Worm (Caenorhabditis elegans) whole organism, young adult: ENCODE measurements around the gene F20D12.12.

Source experiments
- B0261.1 ChIP-seq: sonication (generic microtip); optimal IDR thresholded peaks from 2 replicates; lab custom pipeline; 2016; ENCODE audit warnings: mild to moderate bottlenecking, missing genetic modification characterization, moderate library complexity, missing compliant biosample characterization
- F10E7.11 ChIP-seq: sonication (generic microtip); optimal IDR thresholded peaks from 2 replicates; lab custom pipeline; 2017; ENCODE audit warnings: mild to moderate bottlenecking, missing genetic modification characterization, moderate library complexity, missing compliant biosample characterization
- F37B4.10 ChIP-seq: fragments of 200-800 bp; sonication (Bioruptor generic); IDR thresholded peaks from 2 replicates; pipeline ENCODE4 v1.3.6; 2022; ENCODE audit warnings: missing genetic modification characterization, missing compliant biosample characterization
- F39B2.1 ChIP-seq: fragments of 200-800 bp; sonication (Bioruptor generic); IDR thresholded peaks from 2 replicates; pipeline ENCODE4 v1.3.6; 2022; ENCODE audit warnings: missing genetic modification reagents, missing genetic modification characterization, missing compliant biosample characterization
- F49E8.2 ChIP-seq: sonication (generic microtip); optimal IDR thresholded peaks from 3 replicates; lab custom pipeline; 2017; ENCODE audit warnings: missing genetic modification characterization, mild to moderate bottlenecking, missing compliant biosample characterization, antibody characterized with exemption, moderate library complexity; ENCODE audit not compliant: insufficient read depth
- F55B11.4 ChIP-seq: sonication (generic microtip); optimal IDR thresholded peaks from 2 replicates; lab custom pipeline; 2016; ENCODE audit warnings: missing compliant biosample characterization, missing genetic modification characterization, borderline replicate concordance; ENCODE audit not compliant: insufficient read depth
- K11D2.4 ChIP-seq: fragments of 200-800 bp; sonication (Bioruptor generic); IDR thresholded peaks from 2 replicates; pipeline ENCODE4 v1.3.6; 2022; ENCODE audit warnings: missing genetic modification reagents, missing genetic modification characterization, missing compliant biosample characterization
- T07F8.4 ChIP-seq: sonication (generic microtip); optimal IDR thresholded peaks from 2 replicates; lab custom pipeline; 2016; ENCODE audit warnings: mild to moderate bottlenecking, missing genetic modification characterization, moderate library complexity, missing compliant biosample characterization
- Y53G8AR.9 ChIP-seq: fragments of 200-800 bp; sonication (Bioruptor generic); conservative IDR thresholded peaks from 2 replicates; pipeline ENCODE4 v1.3.6; 2022; ENCODE audit warnings: missing genetic modification reagents, missing genetic modification characterization, missing compliant biosample characterization
- Y79H2A.3 ChIP-seq: fragments of 200-800 bp; sonication (Bioruptor generic); conservative IDR thresholded peaks from 2 replicates; pipeline ENCODE4 v1.3.6; 2022; ENCODE audit warnings: missing genetic modification reagents, missing genetic modification characterization, missing compliant biosample characterization
- aptf-2 ChIP-seq: fragments of 200-800 bp; sonication (Bioruptor generic); conservative IDR thresholded peaks from 2 replicates; pipeline ENCODE4 v1.3.6; 2022; ENCODE audit warnings: missing genetic modification reagents, missing genetic modification characterization, missing compliant biosample characterization
- attf-6 ChIP-seq: fragments of 200-800 bp; sonication (Bioruptor generic); IDR thresholded peaks from 2 replicates; pipeline ENCODE4 v1.3.6; 2022; ENCODE audit warnings: missing genetic modification reagents, missing genetic modification characterization, missing compliant biosample characterization
- ccch-3 ChIP-seq: fragments of 200-800 bp; sonication (Bioruptor generic); optimal IDR thresholded peaks from 2 replicates; lab custom pipeline; 2018; ENCODE audit warnings: mild to moderate bottlenecking, missing genetic modification characterization, missing compliant biosample characterization
- die-1 ChIP-seq: sonication (generic microtip); optimal IDR thresholded peaks from 2 replicates; lab custom pipeline; 2016; ENCODE audit warnings: missing genotype, mild to moderate bottlenecking, missing genetic modification characterization, missing compliant biosample characterization
- dox-1 ChIP-seq: fragments of 200-800 bp; sonication (Bioruptor generic); IDR thresholded peaks from 2 replicates; pipeline ENCODE4 v1.3.6; 2022; ENCODE audit warnings: missing genetic modification reagents, missing genetic modification characterization, missing compliant biosample characterization
- egl-18 ChIP-seq: fragments of 200-800 bp; sonication (Bioruptor generic); IDR thresholded peaks from 2 replicates; pipeline ENCODE4 v1.3.6; 2022; ENCODE audit warnings: missing genetic modification reagents, missing genetic modification characterization, missing compliant biosample characterization
- egl-44 ChIP-seq: fragments of 200-800 bp; sonication (Bioruptor generic); IDR thresholded peaks from 2 replicates; pipeline ENCODE4 v1.3.6; 2022; ENCODE audit warnings: missing genetic modification reagents, missing genetic modification characterization, missing compliant biosample characterization
- egrh-3 ChIP-seq: fragments of 200-800 bp; sonication (Bioruptor generic); IDR thresholded peaks from 2 replicates; pipeline ENCODE4 v1.3.6; 2022; ENCODE audit warnings: missing genetic modification reagents, missing genetic modification characterization, missing compliant biosample characterization
- ekl-4 ChIP-seq: fragments of 200-800 bp; sonication (Bioruptor generic); IDR thresholded peaks from 2 replicates; pipeline ENCODE4 v1.3.6; 2022; ENCODE audit warnings: missing genetic modification reagents, missing genetic modification characterization, missing compliant biosample characterization
- ets-4 ChIP-seq: fragments of 200-800 bp; sonication (Bioruptor generic); optimal IDR thresholded peaks from 2 replicates; lab custom pipeline; 2018; ENCODE audit warnings: mild to moderate bottlenecking, missing genetic modification characterization, missing compliant biosample characterization
- fkh-3 ChIP-seq: sonication (generic microtip); optimal IDR thresholded peaks from 2 replicates; lab custom pipeline; 2016; ENCODE audit warnings: mild to moderate bottlenecking, missing genetic modification characterization, missing compliant biosample characterization
- him-1 ChIP-seq: sonication (generic microtip); optimal IDR thresholded peaks from 2 replicates; lab custom pipeline; 2016; ENCODE audit warnings: missing genotype, missing genetic modification reagents, missing genetic modification characterization, missing compliant biosample characterization
- hlh-12 ChIP-seq: sonication (generic microtip); optimal IDR thresholded peaks from 2 replicates; lab custom pipeline; 2016; ENCODE audit warnings: missing genetic modification characterization, missing compliant biosample characterization
- hlh-26 ChIP-seq: fragments of 200-800 bp; sonication (Bioruptor generic); conservative IDR thresholded peaks from 2 replicates; pipeline ENCODE4 v1.3.6; 2022; ENCODE audit warnings: missing genetic modification reagents, missing genetic modification characterization, missing compliant biosample characterization
- hmg-1.2 ChIP-seq: fragments of 200-800 bp; sonication (Bioruptor generic); IDR thresholded peaks from 2 replicates; pipeline ENCODE4 v1.3.6; 2022; ENCODE audit warnings: missing genetic modification reagents, missing genetic modification characterization, missing compliant biosample characterization
- hsf-1 ChIP-seq: fragments of 200-800 bp; sonication (Bioruptor generic); IDR thresholded peaks from 2 replicates; pipeline ENCODE4 v1.3.6; 2022; ENCODE audit warnings: missing genetic modification reagents, missing genetic modification characterization, missing compliant biosample characterization
- let-526 ChIP-seq: fragments of 200-800 bp; sonication (Bioruptor generic); IDR thresholded peaks from 2 replicates; pipeline ENCODE4 v1.3.6; 2022; ENCODE audit warnings: missing genetic modification reagents, missing genetic modification characterization, missing compliant biosample characterization
- lin-54 ChIP-seq: fragments of 200-800 bp; sonication (Bioruptor generic); optimal IDR thresholded peaks from 2 replicates; lab custom pipeline; 2018; ENCODE audit warnings: mild to moderate bottlenecking, missing genetic modification characterization, missing compliant biosample characterization
- lir-1 ChIP-seq: fragments of 200-800 bp; sonication (Bioruptor generic); conservative IDR thresholded peaks from 2 replicates; pipeline ENCODE4 v1.3.6; 2022; ENCODE audit warnings: missing genetic modification reagents, missing genetic modification characterization, missing compliant biosample characterization
- lsl-1 ChIP-seq: fragments of 200-800 bp; sonication (Bioruptor generic); optimal IDR thresholded peaks from 2 replicates; lab custom pipeline; 2018; ENCODE audit warnings: mild to moderate bottlenecking, missing genetic modification characterization, moderate library complexity, missing compliant biosample characterization
- lsy-27 ChIP-seq: sonication (generic microtip); optimal IDR thresholded peaks from 2 replicates; lab custom pipeline; 2017; ENCODE audit warnings: missing genetic modification characterization, mild to moderate bottlenecking, missing compliant biosample characterization, antibody characterized with exemption, missing genotype, borderline replicate concordance; ENCODE audit not compliant: insufficient read depth
- madf-8 ChIP-seq: fragments of 200-800 bp; sonication (Bioruptor generic); conservative IDR thresholded peaks from 2 replicates; pipeline ENCODE4 v1.3.6; 2022; ENCODE audit warnings: missing genetic modification reagents, missing genetic modification characterization, missing compliant biosample characterization
- nfyb-1 ChIP-seq: fragments of 200-800 bp; sonication (Bioruptor generic); IDR thresholded peaks from 2 replicates; pipeline ENCODE4 v1.3.6; 2022; ENCODE audit warnings: missing genetic modification reagents, missing genetic modification characterization, missing compliant biosample characterization
- nhr-120 ChIP-seq: fragments of 200-800 bp; sonication (Bioruptor generic); IDR thresholded peaks from 2 replicates; pipeline ENCODE4 v1.3.6; 2022; ENCODE audit warnings: missing genetic modification characterization, missing compliant biosample characterization
- nhr-27 ChIP-seq: fragments of 200-800 bp; sonication (Bioruptor generic); optimal IDR thresholded peaks from 2 replicates; lab custom pipeline; 2018; ENCODE audit warnings: mild to moderate bottlenecking, missing genetic modification characterization, moderate library complexity, missing compliant biosample characterization
- rcor-1 ChIP-seq: fragments of 200-800 bp; sonication (Bioruptor generic); IDR thresholded peaks from 2 replicates; pipeline ENCODE4 v1.3.6; 2022; ENCODE audit warnings: missing genetic modification reagents, missing genetic modification characterization, missing compliant biosample characterization
- snpc-1.3 ChIP-seq: sonication (generic microtip); optimal IDR thresholded peaks from 2 replicates; lab custom pipeline; 2017; ENCODE audit warnings: missing genetic modification characterization, mild to moderate bottlenecking, missing compliant biosample characterization, antibody characterized with exemption, moderate library complexity, missing genotype, missing genetic modification reagents; ENCODE audit not compliant: insufficient read depth
- snpc-3.4 ChIP-seq: sonication (generic microtip); optimal IDR thresholded peaks from 2 replicates; lab custom pipeline; 2017; ENCODE audit warnings: missing genetic modification characterization, mild to moderate bottlenecking, missing compliant biosample characterization, antibody characterized with exemption, moderate library complexity, missing genotype, missing genetic modification reagents
- somi-1 ChIP-seq: fragments of 200-800 bp; sonication (Bioruptor generic); optimal IDR thresholded peaks from 2 replicates; lab custom pipeline; 2018; ENCODE audit warnings: mild to moderate bottlenecking, missing genetic modification characterization, missing compliant biosample characterization
- tbx-9 ChIP-seq: sonication (generic microtip); optimal IDR thresholded peaks from 2 replicates; lab custom pipeline; 2016; ENCODE audit warnings: borderline replicate concordance, missing genetic modification characterization, inconsistent platforms, missing compliant biosample characterization
- zim-3 ChIP-seq: sonication (generic microtip); optimal IDR thresholded peaks from 2 replicates; lab custom pipeline; 2017; ENCODE audit warnings: mild to moderate bottlenecking, missing genetic modification characterization, moderate library complexity, missing compliant biosample characterization
- ztf-18 ChIP-seq: sonication (generic microtip); optimal IDR thresholded peaks from 2 replicates; lab custom pipeline; 2016; ENCODE audit warnings: missing genotype, mild to moderate bottlenecking, missing genetic modification characterization, missing compliant biosample characterization
- ztf-22 ChIP-seq: fragments of 200-800 bp; sonication (Bioruptor generic); optimal IDR thresholded peaks from 2 replicates; lab custom pipeline; 2018; ENCODE audit warnings: mild to moderate bottlenecking, missing genetic modification characterization, moderate library complexity, missing compliant biosample characterization
- ztf-3 ChIP-seq: fragments of 200-800 bp; sonication (Bioruptor generic); optimal IDR thresholded peaks from 2 replicates; lab custom pipeline; 2018; ENCODE audit warnings: mild to moderate bottlenecking, missing genetic modification characterization, missing compliant biosample characterization

F20D12.12 gene

DNA sequence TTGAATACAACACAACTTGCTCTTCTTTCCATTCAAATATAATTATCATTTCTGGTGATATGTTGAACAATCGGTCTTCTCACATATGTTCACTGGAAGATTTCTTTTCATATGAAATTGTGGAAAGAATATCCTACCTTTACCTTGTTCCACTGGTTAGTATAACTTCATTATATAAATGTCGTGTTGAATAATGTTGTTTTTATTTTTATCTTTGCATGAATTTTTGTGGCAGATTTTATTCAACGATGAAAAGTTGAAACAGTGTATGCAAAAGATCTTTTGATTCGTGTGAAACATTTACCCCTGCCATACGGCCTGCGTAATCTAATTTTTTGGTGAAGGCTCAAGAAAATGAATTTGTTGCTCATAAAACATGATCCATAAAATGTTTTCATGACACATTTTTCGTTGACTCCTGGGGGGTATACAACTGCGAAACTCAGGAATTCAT is 14.7 kb downstream of the F20D12.12 start (continued):
- TF ChIP-seq T07F8.4 (peak; percentile 20), nfyb-1 (GFP tag; lab: Robert Waterston, UW) (0 out of 2 replicates have a peak, but pooled peaks have one; percentile 56), F55B11.4 (tag; lab: Kevin White, UChicago) (no peak), dox-1 (0 out of 2 replicates have a peak, but pooled peaks have one; percentile 5), ztf-18 (tag; lab: Kevin White, UChicago) (peak; percentile 47), F39B2.1 (GFP tag; lab: Robert Waterston, UW) (peak; percentile 76), Y53G8AR.9 (GFP tag; lab: Robert Waterston, UW) (peak; percentile 86), nhr-120 (no peak), nhr-27 (tag; lab: Kevin White, UChicago) (peak; percentile 83), him-1 (tag; lab: Kevin White, UChicago) (peak; percentile 52), Y79H2A.3 (GFP tag; lab: Robert Waterston, UW) (no peak), lin-54 (peak; percentile 45), egrh-3 (GFP tag; lab: Robert Waterston, UW) (no peak), madf-8 (GFP tag; lab: Robert Waterston, UW) (no peak), aptf-2 (no peak), fkh-3 (tag; lab: Kevin White, UChicago) (peak; percentile 88), ccch-3 (GFP tag; lab: Kevin White, UChicago) (no peak), hsf-1 (GFP tag; lab: Robert Waterston, UW) (peak; percentile 80), hlh-12 (tag; lab: Kevin White, UChicago) (no peak), tbx-9 (peak; percentile 28), attf-6 (peak; percentile 75), B0261.1 (tag; lab: Kevin White, UChicago) (no peak), ekl-4 (peak; percentile 86), lsl-1 (GFP tag; lab: Kevin White, UChicago) (peak; percentile 55), lir-1 (GFP tag; lab: Robert Waterston, UW) (no peak), die-1 (tag; lab: Kevin White, UChicago) (no peak), rcor-1 (0 out of 2 replicates have a peak, but pooled peaks have one; percentile 11), lsy-27 (tag; lab: Kevin White, UChicago) (no peak), hlh-26 (GFP tag; lab: Robert Waterston, UW) (no peak), zim-3 (no peak), ztf-22 (GFP tag; lab: Kevin White, UChicago) (no peak), F37B4.10 (GFP tag; lab: Robert Waterston, UW) (no peak), hmg-1.2 (GFP tag; lab: Robert Waterston, UW) (no peak; the same call in 1 of the 2 replicates), ets-4 (GFP tag; lab: Kevin White, UChicago) (no peak), let-526 (GFP tag; lab: Robert Waterston, UW) (no peak), ztf-3 (GFP tag; lab: Kevin White, UChicago) (no peak), somi-1 (GFP tag; lab: Kevin White, UChicago) (no peak), egl-44 (GFP tag; lab: Robert Waterston, UW) (0 out of 2 replicates have a peak, but pooled peaks have one; percentile 28), F10E7.11 (tag; lab: Kevin White, UChicago) (peak; percentile 65), F49E8.2 (tag; lab: Kevin White, UChicago) (peak; percentile 97), snpc-3.4 (tag; lab: Kevin White, UChicago) (peak; percentile 67), K11D2.4 (no peak), snpc-1.3 (tag; lab: Kevin White, UChicago) (no peak), egl-18 (GFP tag; lab: Robert Waterston, UW) (no peak)
